Worm (Caenorhabditis elegans) whole organism, L1 larva: ENCODE results near the gene Y48G9A.6.

Experiments
- C04F5.9 ChIP-seq: sonication (generic microtip); optimal IDR thresholded peaks from 2 replicates; lab custom pipeline; 2016; ENCODE audit warnings: missing genetic modification characterization, missing compliant biosample characterization
- aha-1 ChIP-seq: fragments of 150-350 bp; optimal IDR thresholded peaks from 2 replicates; lab custom pipeline; 2014; ENCODE audit warnings: missing biosample characterization, missing genetic modification characterization
- alr-1 ChIP-seq: fragments of 200-800 bp; sonication (Bioruptor generic); optimal IDR thresholded peaks from 2 replicates; lab custom pipeline; 2018; ENCODE audit warnings: borderline replicate concordance, mild to moderate bottlenecking, missing genetic modification characterization, missing compliant biosample characterization
- blmp-1 ChIP-seq: fragments of 150-350 bp; optimal IDR thresholded peaks from 2 replicates; lab custom pipeline; 2014; ENCODE audit warnings: missing biosample characterization, missing genetic modification characterization
- ceh-82 ChIP-seq, 3 experiments: fragments of 150-350 bp in 1 of 3; sonication (generic microtip) in 2 of 3; optimal IDR thresholded peaks; 2 replicates each; lab custom pipeline; 2014 to 2017; ENCODE audit warnings: missing biosample characterization in 3 of 3, missing genetic modification characterization in 3 of 3
- ces-1 ChIP-seq: fragments of 150-350 bp; optimal IDR thresholded peaks from 2 replicates; lab custom pipeline; 2014; ENCODE audit warnings: missing biosample characterization, missing genetic modification reagents, missing genetic modification characterization
- dpl-1 ChIP-seq, 3 experiments: fragments of 150-350 bp in 2 of 3; sonication (generic microtip) in 1 of 3; optimal IDR thresholded peaks; 2 replicates each; lab custom pipeline; 2014 to 2017; ENCODE audit warnings: missing biosample characterization in 3 of 3, missing genetic modification characterization in 3 of 3, missing genetic modification reagents in 3 of 3
- dsc-1 ChIP-seq: sonication (generic microtip); optimal IDR thresholded peaks from 2 replicates; lab custom pipeline; 2016; ENCODE audit warnings: mild to moderate bottlenecking, missing genetic modification characterization, missing compliant biosample characterization
- efl-1 ChIP-seq, 4 experiments: fragments of 150-350 bp; optimal IDR thresholded peaks in 3 of 4; peaks in 1 of 4; 1 replicate in 1 of 4; 2 replicates in 3 of 4; lab custom pipeline; 2014; ENCODE audit warnings: missing biosample characterization in 2 of 4, missing genetic modification characterization in 2 of 4, missing genetic modification reagents in 2 of 4
- egl-13 ChIP-seq: sonication (generic microtip); optimal IDR thresholded peaks from 2 replicates; lab custom pipeline; 2016; ENCODE audit warnings: missing genotype, missing genetic modification reagents, missing genetic modification characterization, missing compliant biosample characterization
- elt-3 ChIP-seq, 6 experiments: fragments of 150-350 bp in 1 of 6; sonication (generic microtip); optimal IDR thresholded peaks; 2 replicates each; lab custom pipeline; 2017 to 2018; ENCODE audit warnings: missing biosample characterization in 6 of 6, missing genetic modification characterization in 6 of 6, inconsistent platforms in 1 of 6
- fkh-10 ChIP-seq: sonication (generic microtip); optimal IDR thresholded peaks from 2 replicates; lab custom pipeline; 2017; ENCODE audit warnings: missing biosample characterization, missing genetic modification reagents, missing genetic modification characterization
- fos-1 ChIP-seq: fragments of 150-350 bp; optimal IDR thresholded peaks from 2 replicates; lab custom pipeline; 2014; ENCODE audit warnings: missing biosample characterization, missing genetic modification characterization
- isw-1 ChIP-seq: fragments of 200-800 bp; sonication (Bioruptor generic); IDR thresholded peaks from 2 replicates; pipeline ENCODE4 v1.3.6; 2022; ENCODE audit warnings: missing genetic modification characterization, missing compliant biosample characterization
- jun-1 ChIP-seq: fragments of 150-350 bp; optimal IDR thresholded peaks from 2 replicates; lab custom pipeline; 2014; ENCODE audit warnings: missing biosample characterization, missing genetic modification reagents, missing genetic modification characterization
- lin-14 ChIP-seq: fragments of 200-800 bp; sonication (Bioruptor generic); optimal IDR thresholded peaks from 2 replicates; lab custom pipeline; 2018; ENCODE audit warnings: mild to moderate bottlenecking, missing genetic modification characterization, moderate library complexity, missing compliant biosample characterization
- lin-35 ChIP-seq, 2 experiments: fragments of 150-350 bp; optimal IDR thresholded peaks; 2 replicates each; lab custom pipeline; 2014; ENCODE audit warnings: missing biosample characterization in 2 of 2, missing genetic modification characterization in 2 of 2, missing genetic modification reagents in 2 of 2
- lin-39 ChIP-seq: fragments of 150-350 bp; optimal IDR thresholded peaks from 2 replicates; lab custom pipeline; 2014; ENCODE audit warnings: missing biosample characterization, missing genetic modification reagents, missing genetic modification characterization
- lsy-2 ChIP-seq, 2 experiments: fragments of 150-350 bp; optimal IDR thresholded peaks; 2 replicates each; lab custom pipeline; 2014; ENCODE audit warnings: missing biosample characterization in 2 of 2, missing genetic modification characterization in 2 of 2
- mep-1 ChIP-seq: fragments of 150-350 bp; optimal IDR thresholded peaks from 2 replicates; lab custom pipeline; 2014; ENCODE audit warnings: missing biosample characterization, missing genetic modification characterization
- nhr-12 ChIP-seq: sonication (generic microtip); optimal IDR thresholded peaks from 2 replicates; lab custom pipeline; 2017; ENCODE audit warnings: missing biosample characterization, missing genetic modification characterization
- nhr-20 ChIP-seq: sonication (generic microtip); optimal IDR thresholded peaks from 2 replicates; lab custom pipeline; 2016; ENCODE audit warnings: mild to moderate bottlenecking, missing genetic modification characterization, missing compliant biosample characterization
- nhr-28 ChIP-seq: fragments of 150-350 bp; optimal IDR thresholded peaks from 2 replicates; lab custom pipeline; 2014; ENCODE audit warnings: missing biosample characterization, missing genetic modification characterization
- nhr-84 ChIP-seq: sonication (generic microtip); optimal IDR thresholded peaks from 2 replicates; lab custom pipeline; 2017; ENCODE audit warnings: missing biosample characterization, missing genetic modification characterization
- nhr-85 ChIP-seq: sonication (generic microtip); peaks from one replicate; lab custom pipeline; 2016; ENCODE audit warnings: missing genetic modification characterization, inconsistent platforms, missing compliant biosample characterization
- nhr-90 ChIP-seq: sonication (generic microtip); optimal IDR thresholded peaks from 2 replicates; lab custom pipeline; 2016; ENCODE audit warnings: mild to moderate bottlenecking, missing genetic modification characterization, missing compliant biosample characterization; ENCODE audit not compliant: poor library complexity
- pag-3 ChIP-seq: sonication (generic microtip); optimal IDR thresholded peaks from 2 replicates; lab custom pipeline; 2017; ENCODE audit warnings: missing genetic modification characterization, mild to moderate bottlenecking, missing compliant biosample characterization, antibody characterized with exemption, borderline replicate concordance; ENCODE audit not compliant: insufficient read depth
- pax-3 ChIP-seq: fragments of 200-800 bp; sonication (Bioruptor generic); optimal IDR thresholded peaks from 2 replicates; lab custom pipeline; 2018; ENCODE audit warnings: mild to moderate bottlenecking, missing genetic modification characterization, moderate library complexity, missing compliant biosample characterization
- pqm-1 ChIP-seq: sonication (generic microtip); optimal IDR thresholded peaks from 3 replicates; lab custom pipeline; 2017; ENCODE audit warnings: missing biosample characterization, missing genetic modification characterization
- snpc-4 ChIP-seq: fragments of 150-350 bp; optimal IDR thresholded peaks from 2 replicates; lab custom pipeline; 2014; ENCODE audit warnings: missing biosample characterization, missing genetic modification characterization
- snu-23 ChIP-seq: sonication (generic microtip); optimal IDR thresholded peaks from 2 replicates; lab custom pipeline; 2016; ENCODE audit warnings: missing genetic modification characterization, missing compliant biosample characterization
- swsn-7 ChIP-seq: sonication (generic microtip); optimal IDR thresholded peaks from 2 replicates; lab custom pipeline; 2016; ENCODE audit warnings: missing genetic modification characterization, missing compliant biosample characterization
- tlp-1 ChIP-seq: fragments of 150-350 bp; optimal IDR thresholded peaks from 2 replicates; lab custom pipeline; 2014; ENCODE audit warnings: missing biosample characterization, missing genetic modification characterization
- unc-130 ChIP-seq: fragments of 150-350 bp; optimal IDR thresholded peaks from 2 replicates; lab custom pipeline; 2017; ENCODE audit warnings: missing biosample characterization, missing genetic modification characterization, inconsistent platforms
- xbp-1 ChIP-seq: sonication (generic microtip); optimal IDR thresholded peaks from 2 replicates; lab custom pipeline; 2016; ENCODE audit warnings: missing genetic modification characterization, missing compliant biosample characterization

The Y48G9A.6 gene

DNA sequence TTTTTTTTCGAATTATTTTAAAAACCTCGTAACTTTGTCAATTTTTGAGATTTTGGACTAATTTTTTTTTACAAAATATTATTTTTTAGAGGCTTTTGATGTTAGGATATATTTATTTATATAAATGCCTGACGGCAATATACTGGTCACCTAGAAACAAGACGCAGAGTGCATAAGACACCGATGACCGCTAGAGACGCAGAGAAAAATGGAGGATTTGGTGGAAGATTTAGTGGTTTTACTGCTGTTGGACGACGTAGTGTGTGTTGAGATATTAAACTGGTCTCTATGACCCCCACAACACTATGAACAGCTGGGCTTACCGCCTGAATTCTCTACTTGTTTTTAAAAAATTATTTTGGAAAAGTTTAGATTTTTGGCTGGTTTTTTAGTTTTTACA lies 14.4 kb downstream of the Y48G9A.6 start:
- no peak for TF ChIP-seq nhr-28
- peak; percentile 12 for TF ChIP-seq nhr-20
- no peak for TF ChIP-seq nhr-12 (tag; lab: Kevin White, UChicago)
- TF ChIP-seq pag-3: no peak
- no peak for TF ChIP-seq pax-3 (tag; lab: Kevin White, UChicago)
- peak; percentile 1 for TF ChIP-seq snpc-4 (tag; lab: Kevin White, UChicago)
- peak in 1 of 6 experiments; percentile 5 for TF ChIP-seq elt-3 (tag; optimal IDR thresholded peaks at IDR 0.05; lab: Kevin White, UChicago)
- TF ChIP-seq swsn-7: peak; percentile 8
- peak; percentile 1 to 43 for TF ChIP-seq lsy-2 (tag; optimal IDR thresholded peaks at IDR 0.05; lab: Kevin White, UChicago)
- no peak for TF ChIP-seq xbp-1 (tag; lab: Kevin White, UChicago)
- peak; percentile 36 for TF ChIP-seq dsc-1 (tag; lab: Kevin White, UChicago)
- TF ChIP-seq ceh-82 (tag; optimal IDR thresholded peaks at IDR 0.05; lab: Kevin White, UChicago): peak in 1 of 3 experiments; percentile 17
- TF ChIP-seq isw-1 (GFP tag; lab: Robert Waterston, UW): no peak
- peak; percentile 44 for TF ChIP-seq snu-23 (GFP tag; lab: Kevin White, UChicago)
- no peak for TF ChIP-seq tlp-1 (tag; lab: Kevin White, UChicago)
- peak; percentile 61 for TF ChIP-seq lin-14 (GFP tag; lab: Kevin White, UChicago)
- TF ChIP-seq nhr-90 (tag; lab: Kevin White, UChicago): no peak
- TF ChIP-seq nhr-85 (tag; lab: Kevin White, UChicago): no peak
- TF ChIP-seq blmp-1 (tag; lab: Kevin White, UChicago): peak; percentile 54
- TF ChIP-seq efl-1 (optimal IDR thresholded peaks at IDR 0.05; lab: Kevin White, UChicago): peak; percentile 46 to 56
- peak in 1 of 2 experiments; percentile 76 for TF ChIP-seq efl-1 (GFP tag; optimal IDR thresholded peaks at IDR 0.05 in 1 of 2; lab: Kevin White, UChicago)
- TF ChIP-seq aha-1 (tag; lab: Kevin White, UChicago): no peak
- TF ChIP-seq alr-1 (tag; lab: Kevin White, UChicago): no peak
- no peak for TF ChIP-seq fkh-10 (GFP tag; lab: Kevin White, UChicago)
- peak; percentile 16 for TF ChIP-seq mep-1 (tag; lab: Kevin White, UChicago)
- TF ChIP-seq lin-35 (GFP tag; optimal IDR thresholded peaks at IDR 0.05; lab: Kevin White, UChicago): peak in 1 of 2 experiments; percentile 19
- TF ChIP-seq fos-1: peak; percentile 8
- peak; percentile 12 for TF ChIP-seq jun-1 (tag; lab: Kevin White, UChicago)
- TF ChIP-seq dpl-1 (GFP tag; optimal IDR thresholded peaks at IDR 0.05; lab: Kevin White, UChicago): no peak

ce11 chrIII:2133928-2134327 lies 16.3 kb downstream of the Y48G9A.6 start:
- TF ChIP-seq mep-1 (tag; lab: Kevin White, UChicago) (no peak), isw-1 (GFP tag; lab: Robert Waterston, UW) (no peak)

- TF ChIP-seq lin-39 (no peak), pqm-1 (tag; lab: Kevin White, UChicago) (no peak), unc-130 (no peak), ces-1 (no peak), blmp-1 (tag; lab: Kevin White, UChicago) (no peak), efl-1 (optimal IDR thresholded peaks at IDR 0.05; lab: Kevin White, UChicago) (no peak), efl-1 (GFP tag; optimal IDR thresholded peaks at IDR 0.05 in 1 of 2; lab: Kevin White, UChicago) (no peak), nhr-90 (tag; lab: Kevin White, UChicago) (no peak), C04F5.9 (tag; lab: Kevin White, UChicago) (no peak), egl-13 (tag; lab: Kevin White, UChicago) (no peak)
These were observed 19.8 kb downstream of the Y48G9A.6 start for ce11 chrIII:2137490-2137889.

DNA sequence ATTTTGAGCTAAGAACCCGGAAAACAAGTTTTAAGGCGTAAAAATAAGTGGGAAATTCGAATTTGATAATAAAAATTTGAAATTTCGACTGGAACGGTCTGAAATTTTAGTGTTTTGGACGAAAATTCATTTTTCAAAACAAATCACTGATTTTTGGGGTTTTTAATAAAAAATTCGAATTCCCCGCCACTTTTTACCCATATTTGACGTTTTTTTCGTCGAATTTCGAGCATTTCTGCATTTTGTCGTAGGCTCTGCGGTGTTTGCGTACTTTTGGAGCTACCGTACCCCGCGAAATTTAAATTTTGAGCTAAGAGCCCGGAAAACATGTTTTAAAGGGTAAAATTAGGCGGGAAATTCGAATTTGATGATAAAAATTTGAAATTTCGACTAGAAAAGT lies 32.9 kb downstream of the Y48G9A.6 start:
- no peak for TF ChIP-seq nhr-84 (tag; lab: Kevin White, UChicago)
- TF ChIP-seq lsy-2 (tag; optimal IDR thresholded peaks at IDR 0.05; lab: Kevin White, UChicago): peak; percentile 1 to 43
